Fruit fly (Drosophila melanogaster) whole organism, embryonic: ENCODE results near the gene Atx-1.
A peak's percentile ranks its signal among the peaks of the same experiment; 100 is the strongest.

Source experiments
- Awh ChIP-seq: fragments of 200-800 bp; sonication (Bioruptor generic); IDR thresholded peaks from 2 replicates; pipeline ENCODE4, ENCODE4 v1.3.6; 2022; ENCODE audit warnings: missing biosample characterization, missing genetic modification characterization
- CG11696 ChIP-seq: fragments of 200-800 bp; sonication (Bioruptor generic); IDR thresholded peaks from 2 replicates; pipeline ENCODE4 v1.3.6; 2022; ENCODE audit warnings: missing biosample characterization, missing genetic modification characterization
- CG12071 ChIP-seq: fragments of 200-800 bp; sonication (Bioruptor generic); optimal IDR thresholded peaks from 3 replicates; lab custom pipeline; 2018; ENCODE audit warnings: missing biosample characterization, mild to moderate bottlenecking, missing genetic modification characterization
- CG13296 ChIP-seq: fragments of 200-800 bp; sonication (Bioruptor generic); optimal IDR thresholded peaks from 3 replicates; lab custom pipeline; 2018; ENCODE audit warnings: missing biosample characterization, mild to moderate bottlenecking, missing genetic modification characterization
- CG14441 ChIP-seq: fragments of 200-800 bp; sonication (Bioruptor generic); IDR thresholded peaks from 2 replicates; pipeline ENCODE4 v1.3.6; 2022; ENCODE audit warnings: missing biosample characterization, missing genetic modification characterization
- CG17186 ChIP-seq: fragments of 200-800 bp; sonication (Bioruptor generic); optimal IDR thresholded peaks from 3 replicates; lab custom pipeline; 2017; ENCODE audit warnings: missing biosample characterization, missing genetic modification reagents, missing genetic modification characterization
- CG18476 ChIP-seq: fragments of 200-800 bp; sonication (Bioruptor generic); optimal IDR thresholded peaks from 2 replicates; lab custom pipeline; 2016; ENCODE audit warnings: missing biosample characterization, mild to moderate bottlenecking, missing genetic modification characterization
- CG2120 ChIP-seq: fragments of 200-800 bp; sonication (Bioruptor generic); optimal IDR thresholded peaks from 3 replicates; lab custom pipeline; 2016; ENCODE audit warnings: missing biosample characterization, missing genetic modification characterization
- CG3163 ChIP-seq: fragments of 200-800 bp; sonication (Bioruptor generic); optimal IDR thresholded peaks from 3 replicates; lab custom pipeline; 2016; ENCODE audit warnings: missing biosample characterization, missing genetic modification characterization
- CG32772 ChIP-seq: fragments of 200-800 bp; sonication (Bioruptor generic); IDR thresholded peaks from 2 replicates; pipeline ENCODE4 v1.3.6; 2022; ENCODE audit warnings: missing biosample characterization, missing genetic modification characterization
- CG33557 ChIP-seq: fragments of 200-800 bp; sonication (Bioruptor generic); optimal IDR thresholded peaks from 2 replicates; lab custom pipeline; 2019; ENCODE audit warnings: missing biosample characterization, mild to moderate bottlenecking, missing genetic modification characterization, moderate library complexity
- CG3995 ChIP-seq: fragments of 200-800 bp; sonication (Bioruptor generic); optimal IDR thresholded peaks from 3 replicates; lab custom pipeline; 2016; ENCODE audit warnings: missing biosample characterization, missing genetic modification characterization
- CG4282 ChIP-seq: fragments of 200-800 bp; sonication (Bioruptor generic); optimal IDR thresholded peaks from 2 replicates; lab custom pipeline; 2016; ENCODE audit warnings: missing biosample characterization, missing genetic modification characterization
- CG4360 ChIP-seq: fragments of 200-800 bp; sonication (Bioruptor generic); IDR thresholded peaks from 2 replicates; pipeline ENCODE4 v1.3.6; 2022; ENCODE audit warnings: missing biosample characterization, missing genetic modification characterization
- CG5245 ChIP-seq: fragments of 200-800 bp; sonication (Bioruptor generic); optimal IDR thresholded peaks from 3 replicates; lab custom pipeline; 2016; ENCODE audit warnings: missing biosample characterization, missing genetic modification characterization
- D19B ChIP-seq: fragments of 200-800 bp; sonication (Bioruptor generic); optimal IDR thresholded peaks from 2 replicates; lab custom pipeline; 2017; ENCODE audit warnings: missing biosample characterization, mild to moderate bottlenecking, missing genetic modification characterization
- Dll ChIP-seq: fragments of 200-800 bp; sonication (Bioruptor generic); IDR thresholded peaks from 4 replicates; pipeline ENCODE4 v1.3.6; 2022; ENCODE audit warnings: missing biosample characterization, missing genetic modification characterization; ENCODE audit not compliant: partially characterized antibody
- Ets65A ChIP-seq: fragments of 200-800 bp; sonication (Bioruptor generic); peaks from one replicate; lab custom pipeline; 2016; ENCODE audit warnings: missing biosample characterization, missing genetic modification characterization
- Fer2 ChIP-seq: fragments of 200-800 bp; sonication (Bioruptor generic); optimal IDR thresholded peaks from 2 replicates; lab custom pipeline; 2018; ENCODE audit warnings: missing biosample characterization, mild to moderate bottlenecking, missing genetic modification characterization, moderate library complexity
- Hr3 ChIP-seq: fragments of 200-800 bp; sonication (Bioruptor generic); optimal IDR thresholded peaks from 3 replicates; lab custom pipeline; 2016; ENCODE audit warnings: missing biosample characterization, missing genetic modification characterization
- Mad ChIP-seq: fragments of 200-800 bp; sonication (Bioruptor generic); optimal IDR thresholded peaks from 2 replicates; lab custom pipeline; 2016; ENCODE audit warnings: missing biosample characterization, missing genetic modification characterization
- Oaz ChIP-seq: fragments of 200-800 bp; sonication (Bioruptor generic); IDR thresholded peaks from 2 replicates; pipeline ENCODE4 v1.3.6; 2022; ENCODE audit warnings: missing biosample characterization, missing genetic modification characterization
- Pdp1 ChIP-seq, 2 experiments: fragments of 200-800 bp; sonication (Bioruptor generic); optimal IDR thresholded peaks; 3 replicates each; lab custom pipeline; 2016; ENCODE audit warnings: missing biosample characterization in 2 of 2, missing genetic modification characterization in 2 of 2, mild to moderate bottlenecking in 1 of 2, moderate library complexity in 1 of 2
- Ptx1 ChIP-seq: fragments of 200-800 bp; sonication (Bioruptor generic); IDR thresholded peaks from 2 replicates; pipeline ENCODE4 v1.3.6; 2022; ENCODE audit warnings: missing biosample characterization, missing genetic modification characterization
- Ravus ChIP-seq: fragments of 200-800 bp; sonication (Bioruptor generic); IDR thresholded peaks from 2 replicates; pipeline ENCODE4 v1.3.6; 2022; ENCODE audit warnings: missing biosample characterization, missing genetic modification characterization
- Six4 ChIP-seq: fragments of 200-800 bp; sonication (Bioruptor generic); optimal IDR thresholded peaks from 2 replicates; lab custom pipeline; 2016; ENCODE audit warnings: missing biosample characterization, missing genetic modification characterization
- Spps ChIP-seq: fragments of 200-800 bp; sonication (Bioruptor generic); optimal IDR thresholded peaks from 2 replicates; lab custom pipeline; 2018; ENCODE audit warnings: missing biosample characterization, mild to moderate bottlenecking, missing genetic modification characterization
- Trl ChIP-seq, 3 experiments: fragments of >200 bp in 2 of 3; fragments of 200-800 bp in 1 of 3; sonication (Bioruptor generic) in 1 of 3; optimal IDR thresholded peaks; 2 replicates in 1 of 3; 3 replicates in 2 of 3; lab custom pipeline; 2016 to 2017; ENCODE audit warnings: missing biosample characterization in 1 of 3, missing genetic modification characterization in 1 of 3
- Xrp1 ChIP-seq: fragments of 200-800 bp; sonication (Bioruptor generic); IDR thresholded peaks from 2 replicates; pipeline ENCODE4 v1.3.6; 2022; ENCODE audit warnings: missing biosample characterization, missing genetic modification characterization
- ac ChIP-seq: fragments of 200-800 bp; sonication (Bioruptor generic); optimal IDR thresholded peaks from 3 replicates; lab custom pipeline; 2017; ENCODE audit warnings: missing biosample characterization, mild to moderate bottlenecking, missing genetic modification characterization
- ato ChIP-seq: fragments of 200-800 bp; sonication (Bioruptor generic); IDR thresholded peaks from 2 replicates; pipeline ENCODE4 v1.3.6; 2022; ENCODE audit warnings: missing biosample characterization, missing genetic modification characterization; ENCODE audit not compliant: partially characterized antibody
- bowl ChIP-seq: fragments of 200-800 bp; sonication (Bioruptor generic); IDR thresholded peaks from 2 replicates; pipeline ENCODE4 v1.3.6; 2022; ENCODE audit warnings: missing biosample characterization, missing genetic modification characterization
- cg ChIP-seq: fragments of 200-800 bp; sonication (Bioruptor generic); optimal IDR thresholded peaks from 3 replicates; lab custom pipeline; 2019; ENCODE audit warnings: missing biosample characterization, mild to moderate bottlenecking, missing genetic modification characterization, moderate library complexity
- ci ChIP-seq: fragments of 200-800 bp; sonication (Bioruptor generic); IDR thresholded peaks from 3 replicates; pipeline ENCODE4 v1.3.6; 2022; ENCODE audit warnings: missing biosample characterization, missing genetic modification characterization
- crp ChIP-seq, 2 experiments: fragments of 200-800 bp; sonication (Bioruptor generic); optimal IDR thresholded peaks; 2 replicates in 1 of 2; 3 replicates in 1 of 2; lab custom pipeline; 2017; ENCODE audit warnings: missing biosample characterization in 2 of 2, missing genetic modification characterization in 2 of 2, mild to moderate bottlenecking in 1 of 2, moderate library complexity in 1 of 2
- disco-r ChIP-seq: fragments of 200-800 bp; sonication (Bioruptor generic); optimal IDR thresholded peaks from 2 replicates; lab custom pipeline; 2016; ENCODE audit warnings: missing biosample characterization, missing genetic modification characterization
- esg ChIP-seq: fragments of 200-800 bp; sonication (Bioruptor generic); conservative IDR thresholded peaks from 2 replicates; pipeline ENCODE4 v1.3.6; 2022; ENCODE audit warnings: missing biosample characterization, missing genetic modification characterization
- ewg ChIP-seq: fragments of 200-800 bp; sonication (Bioruptor generic); optimal IDR thresholded peaks from 3 replicates; lab custom pipeline; 2017; ENCODE audit warnings: mild to moderate bottlenecking, missing biosample characterization, missing genetic modification reagents, missing genetic modification characterization
- fd3F ChIP-seq: fragments of 200-800 bp; sonication (Bioruptor generic); optimal IDR thresholded peaks from 2 replicates; lab custom pipeline; 2018; ENCODE audit warnings: missing biosample characterization, mild to moderate bottlenecking, missing genetic modification characterization, moderate library complexity
- h ChIP-seq: fragments of >200 bp; optimal IDR thresholded peaks from 2 replicates; lab custom pipeline; 2017
- hkb ChIP-seq, 2 experiments: fragments of 200-800 bp in 1 of 2; fragments of >200 bp in 1 of 2; sonication (Bioruptor generic) in 1 of 2; IDR thresholded peaks in 1 of 2; optimal IDR thresholded peaks in 1 of 2; 2 replicates each; pipeline versions ENCODE4 v1.3.6 to Lab custom; 2017 to 2022; ENCODE audit warnings: missing biosample characterization in 1 of 2, missing genetic modification characterization in 1 of 2
- inv ChIP-seq: fragments of 200-800 bp; sonication (Bioruptor generic); IDR thresholded peaks from 2 replicates; pipeline ENCODE4 v1.3.6; 2022; ENCODE audit warnings: missing biosample characterization, missing genetic modification characterization; ENCODE audit not compliant: partially characterized antibody
- kay ChIP-seq: fragments of 200-800 bp; sonication (Bioruptor generic); optimal IDR thresholded peaks from 2 replicates; lab custom pipeline; 2016; ENCODE audit warnings: missing biosample characterization, missing genetic modification characterization
- sens ChIP-seq: fragments of 200-800 bp; sonication (Bioruptor generic); peaks from one replicate; lab custom pipeline; 2016; ENCODE audit warnings: missing biosample characterization, missing genetic modification characterization
- sisA ChIP-seq: fragments of 200-800 bp; sonication (Bioruptor generic); IDR thresholded peaks from 2 replicates; pipeline ENCODE4 v1.3.6; 2022; ENCODE audit warnings: missing biosample characterization, missing genetic modification characterization
- sna ChIP-seq: fragments of 200-800 bp; sonication (Bioruptor generic); IDR thresholded peaks from 2 replicates; pipeline ENCODE4 v1.3.6; 2022; ENCODE audit warnings: missing biosample characterization, missing genetic modification characterization; ENCODE audit not compliant: partially characterized antibody
- unc-4 ChIP-seq: fragments of 200-800 bp; sonication (Bioruptor generic); IDR thresholded peaks from 2 replicates; pipeline ENCODE4 v1.3.6; 2022; ENCODE audit warnings: missing biosample characterization, missing genetic modification characterization; ENCODE audit not compliant: partially characterized antibody
- usp ChIP-seq: fragments of >200 bp; optimal IDR thresholded peaks from 2 replicates; lab custom pipeline; 2017; ENCODE audit warnings: missing biosample characterization, missing genetic modification characterization
- z ChIP-seq: fragments of 200-800 bp; sonication (Bioruptor generic); IDR thresholded peaks from 3 replicates; pipeline ENCODE4 v1.3.6; 2022; ENCODE audit warnings: missing biosample characterization, missing genetic modification characterization

Atx-1 gene

DNA sequence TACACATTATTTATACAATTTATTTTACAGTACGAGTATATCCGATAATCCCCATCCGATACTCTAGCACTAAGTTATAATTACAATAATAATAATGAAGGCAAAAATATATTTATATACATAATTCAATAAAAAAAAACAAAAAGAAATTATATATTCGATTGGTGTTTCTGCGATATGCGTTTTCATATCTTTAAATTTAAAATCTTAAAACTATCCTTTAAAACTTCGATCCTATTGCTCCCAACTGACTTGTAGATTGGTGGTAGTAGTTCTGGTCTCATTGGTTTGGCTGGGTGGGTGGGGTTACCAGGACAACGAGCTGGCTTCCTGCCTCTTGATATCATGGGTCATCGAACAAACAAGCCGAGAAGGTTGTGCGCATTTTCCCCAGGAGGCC is 9.3 kb upstream of the Atx-1 start, which contains the start of gene iav:
Gene iav, plus strand, starts transcription at position 301 of the 400 bp plus-strand sequence.
- TF ChIP-seq CG33557 (GFP tag; lab: Kevin White, UChicago) (no peak), CG14441 (GFP tag; lab: Robert Waterston, UW) (no peak), Awh (no peak), Spps (tag; lab: Kevin White, UChicago) (no peak), Mad (GFP tag; lab: Kevin White, UChicago) (no peak), CG3995 (GFP tag; lab: Kevin White, UChicago) (no peak), bowl (GFP tag; lab: Robert Waterston, UW) (no peak)

- no peak for TF ChIP-seq Xrp1 (GFP tag; lab: Robert Waterston, UW)
- no peak for TF ChIP-seq Fer2 (tag; lab: Kevin White, UChicago)
- TF ChIP-seq h, result no peak
- TF ChIP-seq ac (GFP tag; lab: Kevin White, UChicago), result no peak
- TF ChIP-seq Ptx1 (GFP tag; lab: Robert Waterston, UW), result peak; percentile 32; the same call in 1 of the 2 replicates
- TF ChIP-seq Dll (GFP tag; lab: Robert Waterston, UW), result peak; percentile 32; the same call in 1 of the 4 replicates
- no peak for TF ChIP-seq ewg (GFP tag; lab: Kevin White, UChicago)
- TF ChIP-seq D19B (GFP tag; lab: Kevin White, UChicago), result no peak
- TF ChIP-seq sens (GFP tag; lab: Kevin White, UChicago), result no peak
- no peak for TF ChIP-seq kay (GFP tag; lab: Kevin White, UChicago)
- no peak for TF ChIP-seq CG5245 (GFP tag; lab: Kevin White, UChicago)
- no peak for TF ChIP-seq CG4282 (GFP tag; lab: Kevin White, UChicago)
- peak in 1 of 2 experiments; percentile 77 for TF ChIP-seq Pdp1 (GFP tag; optimal IDR thresholded peaks at IDR 0.05; lab: Kevin White, UChicago)
- TF ChIP-seq usp, result no peak
- TF ChIP-seq esg (GFP tag; lab: Robert Waterston, UW), result no peak
- peak; percentile 54 for TF ChIP-seq CG2120 (GFP tag; lab: Kevin White, UChicago)
- TF ChIP-seq CG17186, result peak; percentile 76
- TF ChIP-seq inv, result peak; percentile 45; the same call in 1 of the 2 replicates
- no peak for TF ChIP-seq hkb (optimal IDR thresholded peaks at IDR 0.05; lab: Kevin White, UChicago)
- no peak for TF ChIP-seq hkb (GFP tag; IDR thresholded peaks at IDR 0.05; lab: Robert Waterston, UW)
- TF ChIP-seq CG4360 (GFP tag; lab: Robert Waterston, UW), result no peak
- no peak for TF ChIP-seq CG18476 (GFP tag; lab: Kevin White, UChicago)
- no peak for TF ChIP-seq Trl (optimal IDR thresholded peaks at IDR 0.05; lab: Kevin White, UChicago)
- no peak for TF ChIP-seq Trl (GFP tag; optimal IDR thresholded peaks at IDR 0.05; lab: Kevin White, UChicago)
- TF ChIP-seq CG13296 (GFP tag; lab: Kevin White, UChicago), result no peak
- TF ChIP-seq crp (GFP tag; optimal IDR thresholded peaks at IDR 0.05; lab: Kevin White, UChicago), result peak in 1 of 2 experiments; percentile 69
- no peak for TF ChIP-seq Six4 (GFP tag; lab: Kevin White, UChicago)
- no peak for TF ChIP-seq Hr3 (GFP tag; lab: Kevin White, UChicago)
- TF ChIP-seq cg, result peak; percentile 81
- no peak for TF ChIP-seq Oaz (GFP tag; lab: Robert Waterston, UW)
- no peak for TF ChIP-seq z
- TF ChIP-seq unc-4, result peak; percentile 63
- no peak for TF ChIP-seq CG3163
- peak; percentile 36; the same call in 1 of the 2 replicates for TF ChIP-seq sna
- no peak for TF ChIP-seq CG12071 (GFP tag; lab: Kevin White, UChicago)
- TF ChIP-seq ato, result 0 out of 2 replicates have a peak, but pooled peaks have one; percentile 39
- TF ChIP-seq sisA, result no peak
- 0 out of 3 replicates have a peak, but pooled peaks have one; percentile 12 for TF ChIP-seq ci (GFP tag; lab: Robert Waterston, UW)
- no peak for TF ChIP-seq CG32772 (GFP tag; lab: Robert Waterston, UW)
- TF ChIP-seq Ravus (GFP tag; lab: Robert Waterston, UW), result no peak
- TF ChIP-seq CG11696 (GFP tag; lab: Robert Waterston, UW), result no peak
- TF ChIP-seq fd3F (GFP tag; lab: Kevin White, UChicago), result no peak
- TF ChIP-seq disco-r (GFP tag; lab: Kevin White, UChicago), result no peak
- no peak for TF ChIP-seq Spps (tag; lab: Kevin White, UChicago)
- TF ChIP-seq Ets65A (GFP tag; lab: Kevin White, UChicago), result no peak
Observed at dm6 chrX:6820703-6821102, 2.3 kb upstream of the Atx-1 start, which contains the start of the genes Nf-YC and xit. TSS of gene Nf-YC (minus strand) at chrX:6820919. TSS of gene xit (plus strand) at chrX:6821016.
